Fruit fly (Drosophila melanogaster) Kc167 (cell line): ENCODE data around the gene Rfx.
A peak's percentile ranks its signal among the peaks of the same experiment; 100 is the strongest.
"Not testable (repeated sequence)": the region's sequence is repeated elsewhere in the genome, so short reads cannot be mapped to it uniquely, and the experiment has no call there.

Experiments
- Myc ChIP-seq: fragments of >200 bp; optimal IDR thresholded peaks from 2 replicates; lab custom pipeline; 2017; ENCODE audit warnings: missing external identifiers
- Sin3A ChIP-seq: fragments of >200 bp; optimal IDR thresholded peaks from 2 replicates; lab custom pipeline; 2018; ENCODE audit warnings: missing external identifiers
- h ChIP-seq: fragments of >200 bp; optimal IDR thresholded peaks from 3 replicates; lab custom pipeline; 2018; ENCODE audit warnings: missing external identifiers
- insv ChIP-seq: fragments of >200 bp; optimal IDR thresholded peaks from 3 replicates; lab custom pipeline; 2018; ENCODE audit warnings: missing external identifiers
- psq ChIP-seq: fragments of >200 bp; optimal IDR thresholded peaks from 2 replicates; lab custom pipeline; 2017; ENCODE audit warnings: missing external identifiers
- ttk ChIP-seq: sonication (Bioruptor generic); optimal IDR thresholded peaks from 2 replicates; lab custom pipeline; 2017; ENCODE audit warnings: missing external identifiers

Gene Rfx

dm6 chr3R:10350741-10351629 lies 26.9 kb downstream of the Rfx start:
- TF ChIP-seq h (lab: Kevin White, UChicago), result no peak
- TF ChIP-seq insv (lab: Kevin White, UChicago), result no peak

DNA sequence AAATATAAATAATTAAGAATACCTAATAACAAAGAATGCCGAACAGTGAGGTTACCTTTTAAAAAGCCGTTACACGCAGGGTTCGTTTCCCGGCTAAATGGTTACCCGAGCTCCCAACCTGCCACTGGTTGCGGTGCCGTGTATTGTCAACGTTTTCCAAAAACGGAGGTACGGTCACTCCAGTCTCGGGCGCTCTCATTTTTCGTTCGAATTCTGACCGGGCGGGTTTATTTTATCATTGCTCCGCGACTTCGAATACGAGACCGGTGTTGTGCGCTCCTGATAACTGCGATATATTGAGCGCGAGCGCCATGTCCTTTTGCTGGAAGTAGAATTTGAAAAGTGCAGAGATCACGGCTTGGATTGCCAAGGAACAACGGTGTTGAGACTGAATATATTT lies 27.9 kb downstream of the Rfx start, which contains the start of gene jumu:
jumu (plus strand) TSS at position 196 of the 400 bp plus-strand sequence.
- TF ChIP-seq ttk (lab: Kevin White, UChicago) (no peak), insv (lab: Kevin White, UChicago) (no peak), Myc (lab: Kevin White, UChicago) (no peak), h (lab: Kevin White, UChicago) (no peak), psq (lab: Kevin White, UChicago) (no peak), Sin3A (lab: Kevin White, UChicago) (no peak)

- TF ChIP-seq insv, h, ttk (lab: Kevin White, UChicago): not testable (repeated sequence)
These were observed 29.4 kb downstream of the Rfx start, which contains the start of gene CG31406 for dm6 chr3R:10348461-10348860. Gene CG31406, plus strand, starts transcription at chr3R:10348761.

DNA sequence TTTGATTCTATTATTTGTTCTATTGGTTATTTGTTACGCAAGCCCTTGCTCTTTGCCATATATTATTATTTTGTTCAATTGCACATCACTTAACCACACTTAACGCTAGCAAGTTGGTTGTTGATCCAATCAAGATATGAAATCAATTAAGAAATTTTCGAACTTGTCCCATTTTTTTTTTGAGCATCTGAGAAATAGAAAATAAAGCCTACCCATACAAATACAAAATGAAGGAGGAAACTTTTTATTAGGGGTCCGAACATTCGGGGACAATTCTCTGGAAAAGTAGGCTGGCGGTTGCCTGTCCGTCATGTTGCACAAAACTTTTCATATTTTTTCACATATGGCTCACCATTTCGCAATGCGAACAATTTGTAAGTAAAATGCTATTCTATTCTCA lies 37.2 kb downstream of the Rfx start, which contains the start of gene CG18545:
CG18545 (plus strand) TSS at position 301 of the 400 bp plus-strand sequence.
- not testable (repeated sequence) for TF ChIP-seq Myc, psq, h (lab: Kevin White, UChicago)

dm6 chr3R:10338042-10338441 lies 39.8 kb downstream of the Rfx start, which contains the start of gene CG12592:
Gene CG12592, plus strand, starts transcription at chr3R:10338342.
- not testable (repeated sequence) for TF ChIP-seq insv, psq, ttk (lab: Kevin White, UChicago)

- TF ChIP-seq Myc (lab: Kevin White, UChicago), result no peak
These were observed 45.0 kb downstream of the Rfx start, which contains the start of gene sle for dm6 chr3R:10332823-10333263. Gene sle, plus strand, starts transcription at chr3R:10333115.

DNA sequence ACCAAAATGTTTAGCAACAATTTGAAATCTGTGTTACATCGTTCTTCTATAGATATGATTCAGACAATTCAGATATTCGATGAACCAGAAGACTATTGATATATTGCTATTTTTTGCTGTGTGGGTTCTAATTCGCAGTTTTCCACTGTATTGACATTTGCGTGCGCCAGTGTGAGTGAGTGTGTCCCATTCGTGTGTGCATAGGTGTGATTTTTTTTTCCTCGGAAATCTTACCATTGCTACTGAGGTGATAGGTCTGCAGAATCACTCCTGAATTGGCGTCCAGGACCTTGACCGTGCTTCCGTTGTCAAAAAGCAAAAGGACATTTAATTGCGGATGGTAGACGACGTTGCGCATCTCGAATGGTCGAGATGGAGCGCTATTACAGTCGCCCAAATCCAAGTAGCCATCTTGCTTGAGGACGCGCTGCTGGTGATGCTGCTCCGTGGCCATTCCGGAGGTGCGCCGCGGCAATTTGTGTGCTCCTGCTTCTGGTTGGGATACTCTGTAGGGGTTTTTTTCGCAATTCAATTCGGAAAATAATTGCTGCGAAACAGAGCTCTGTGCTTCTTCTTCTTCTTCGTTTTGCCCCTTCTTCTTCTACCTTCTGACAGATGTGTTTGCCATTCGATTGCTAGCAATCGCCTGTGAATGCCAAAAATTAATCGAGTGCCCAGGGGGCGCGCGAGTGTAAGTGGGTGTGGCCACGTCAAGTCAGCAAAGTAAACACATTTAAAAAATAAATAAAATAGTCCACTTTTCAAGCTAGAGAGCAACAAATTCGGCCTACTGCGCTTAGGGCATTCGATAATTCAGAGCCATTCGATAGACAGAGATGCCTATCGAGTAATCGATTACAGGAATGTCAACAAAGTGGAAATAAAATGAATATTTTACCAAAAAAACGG lies 46.9 kb downstream of the Rfx start, which contains the start of the genes Bruce and CG12818:
Bruce (minus strand) TSS at position 620 of the 909 bp plus-strand sequence.
CG12818 (plus strand) TSS at position 848 of the 909 bp plus-strand sequence.
- TF ChIP-seq Sin3A (lab: Kevin White, UChicago), result no peak
- TF ChIP-seq psq (lab: Kevin White, UChicago), result peak; percentile 84
